Worm (Caenorhabditis elegans): ENCODE data around the gene vrk-1.

DNA sequence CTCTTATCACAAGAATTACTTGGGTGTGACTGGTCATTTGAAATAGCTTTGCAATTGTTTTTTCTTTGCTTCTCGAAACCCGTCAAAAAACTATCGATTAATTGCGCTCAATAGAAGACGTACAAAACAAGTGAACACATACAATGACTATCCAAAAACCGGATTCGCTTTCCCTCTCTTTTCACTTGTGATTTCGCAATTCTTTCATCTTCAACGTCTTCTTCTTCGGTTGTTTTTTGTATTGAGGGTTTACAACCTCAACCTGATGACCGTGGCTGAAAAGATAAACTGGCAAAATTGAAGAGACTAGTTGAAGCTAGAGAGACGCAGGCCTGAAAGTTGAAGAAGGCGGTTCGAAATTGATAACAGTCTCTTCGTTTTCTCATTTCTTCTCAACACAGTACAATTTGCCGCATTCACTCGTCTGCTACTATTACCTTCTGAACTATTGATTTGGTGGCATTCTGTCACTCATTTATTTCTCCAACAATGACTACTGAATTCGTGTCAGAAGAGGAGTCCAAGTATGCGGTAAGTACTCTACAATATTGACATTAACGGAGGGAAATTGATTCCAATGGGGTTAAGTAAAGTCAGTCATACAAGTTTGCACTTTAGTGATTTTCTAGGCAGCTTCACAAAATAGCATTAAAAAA, 35.7 kb upstream of the vrk-1 start:
- no peak for TF ChIP-seq him-1 (tag; optimal IDR thresholded peaks at IDR 0.05)
- no peak for TF ChIP-seq W03F9.2 (tag; optimal IDR thresholded peaks at IDR 0.05)
- no peak for TF ChIP-seq dao-5 (tag; optimal IDR thresholded peaks at IDR 0.05)

Measured in whole organism, L4/young adult.